Worm (Caenorhabditis elegans) whole organism, late embryonic: ENCODE results near the gene C50F4.8.

Experiments used
- C08G9.2 ChIP-seq: sonication (generic microtip); optimal IDR thresholded peaks from 2 replicates; lab custom pipeline; 2016; ENCODE audit warnings: mild to moderate bottlenecking, missing genetic modification characterization, moderate library complexity, missing compliant biosample characterization
- F13H6.1 ChIP-seq: sonication (generic microtip); optimal IDR thresholded peaks from 2 replicates; lab custom pipeline; 2016; ENCODE audit warnings: missing genetic modification characterization, missing compliant biosample characterization
- K02D7.2 ChIP-seq: sonication (generic microtip); optimal IDR thresholded peaks from 2 replicates; lab custom pipeline; 2017; ENCODE audit warnings: mild to moderate bottlenecking, missing genetic modification characterization, missing compliant biosample characterization
- K09A11.1 ChIP-seq: sonication (generic microtip); optimal IDR thresholded peaks from 2 replicates; lab custom pipeline; 2017; ENCODE audit warnings: antibody characterized with exemption, mild to moderate bottlenecking, missing genetic modification characterization, missing compliant biosample characterization; ENCODE audit not compliant: insufficient read depth
- T23F11.4 ChIP-seq: fragments of 200-800 bp; sonication (Bioruptor generic); optimal IDR thresholded peaks from 2 replicates; lab custom pipeline; 2018; ENCODE audit warnings: mild to moderate bottlenecking, missing genetic modification characterization, missing compliant biosample characterization
- Y22D7AL.16 ChIP-seq: sonication (generic microtip); optimal IDR thresholded peaks from 2 replicates; lab custom pipeline; 2016; ENCODE audit warnings: missing genetic modification characterization, missing compliant biosample characterization
- ceh-18 ChIP-seq: sonication (generic microtip); optimal IDR thresholded peaks from 2 replicates; lab custom pipeline; 2016; ENCODE audit warnings: missing genetic modification characterization, missing compliant biosample characterization
- ceh-2 ChIP-seq: sonication (generic microtip); optimal IDR thresholded peaks from 2 replicates; lab custom pipeline; 2016; ENCODE audit warnings: missing genotype, missing genetic modification characterization, missing compliant biosample characterization
- ceh-22 ChIP-seq: sonication (generic microtip); optimal IDR thresholded peaks from 2 replicates; lab custom pipeline; 2017; ENCODE audit warnings: missing biosample characterization, missing genetic modification characterization
- ceh-24 ChIP-seq: sonication (generic microtip); optimal IDR thresholded peaks from 2 replicates; lab custom pipeline; 2016; ENCODE audit warnings: mild to moderate bottlenecking, missing genetic modification characterization, missing compliant biosample characterization
- ceh-31 ChIP-seq: sonication (generic microtip); optimal IDR thresholded peaks from 2 replicates; lab custom pipeline; 2016; ENCODE audit warnings: missing genetic modification characterization, missing compliant biosample characterization
- ceh-45 ChIP-seq: fragments of 200-800 bp; sonication (Bioruptor generic); IDR thresholded peaks from 2 replicates; pipeline ENCODE4 v1.3.6; 2022; ENCODE audit warnings: missing genetic modification reagents, missing genetic modification characterization, missing compliant biosample characterization
- ceh-48 ChIP-seq: sonication (generic microtip); optimal IDR thresholded peaks from 2 replicates; lab custom pipeline; 2016; ENCODE audit warnings: missing genetic modification characterization, inconsistent platforms, missing compliant biosample characterization
- che-1 ChIP-seq: sonication (generic microtip); optimal IDR thresholded peaks from 2 replicates; lab custom pipeline; 2016; ENCODE audit warnings: mild to moderate bottlenecking, missing genetic modification characterization, missing compliant biosample characterization
- dmd-4 ChIP-seq: sonication (generic microtip); optimal IDR thresholded peaks from 2 replicates; lab custom pipeline; 2016; ENCODE audit warnings: borderline replicate concordance, missing genetic modification characterization, missing compliant biosample characterization
- dve-1 ChIP-seq: sonication (generic microtip); optimal IDR thresholded peaks from 2 replicates; lab custom pipeline; 2017; ENCODE audit warnings: antibody characterized with exemption, mild to moderate bottlenecking, missing genetic modification characterization, missing compliant biosample characterization
- elt-2 ChIP-seq: sonication (generic microtip); optimal IDR thresholded peaks from 2 replicates; lab custom pipeline; 2016; ENCODE audit warnings: missing genetic modification reagents, missing genetic modification characterization, missing compliant biosample characterization
- elt-4 ChIP-seq: sonication (generic microtip); optimal IDR thresholded peaks from 2 replicates; lab custom pipeline; 2016; ENCODE audit warnings: missing genetic modification characterization, missing compliant biosample characterization
- ets-4 ChIP-seq: sonication (generic microtip); optimal IDR thresholded peaks from 2 replicates; lab custom pipeline; 2016; ENCODE audit warnings: missing genetic modification characterization, missing compliant biosample characterization
- eyg-1 ChIP-seq: sonication (generic microtip); optimal IDR thresholded peaks from 2 replicates; lab custom pipeline; 2016; ENCODE audit warnings: missing genotype, missing genetic modification characterization, missing compliant biosample characterization
- fkh-10 ChIP-seq: fragments of 150-350 bp; optimal IDR thresholded peaks from 2 replicates; lab custom pipeline; 2014; ENCODE audit warnings: missing biosample characterization, missing genetic modification reagents, missing genetic modification characterization
- fkh-6 ChIP-seq: sonication (generic microtip); optimal IDR thresholded peaks from 2 replicates; lab custom pipeline; 2016; ENCODE audit warnings: missing genetic modification characterization, missing compliant biosample characterization
- hlh-13 ChIP-seq: fragments of 200-800 bp; sonication (Bioruptor generic); optimal IDR thresholded peaks from 2 replicates; lab custom pipeline; 2018; ENCODE audit warnings: mild to moderate bottlenecking, missing genetic modification characterization, missing compliant biosample characterization
- hlh-30 ChIP-seq: sonication (generic microtip); optimal IDR thresholded peaks from 2 replicates; lab custom pipeline; 2017; ENCODE audit warnings: antibody characterized with exemption, missing genetic modification characterization, missing compliant biosample characterization; ENCODE audit not compliant: insufficient read depth
- hlh-6 ChIP-seq: sonication (generic microtip); optimal IDR thresholded peaks from 2 replicates; lab custom pipeline; 2016; ENCODE audit warnings: missing genotype, missing genetic modification characterization, missing compliant biosample characterization
- hlh-8 ChIP-seq: sonication (generic microtip); optimal IDR thresholded peaks from 2 replicates; lab custom pipeline; 2016; ENCODE audit warnings: missing genotype, missing genetic modification characterization, missing compliant biosample characterization
- mec-3 ChIP-seq: sonication (generic microtip); optimal IDR thresholded peaks from 2 replicates; lab custom pipeline; 2016; ENCODE audit warnings: borderline replicate concordance, missing genetic modification characterization, missing compliant biosample characterization
- nfya-1 ChIP-seq: sonication (generic microtip); optimal IDR thresholded peaks from 2 replicates; lab custom pipeline; 2017; ENCODE audit warnings: missing genetic modification characterization, mild to moderate bottlenecking, missing compliant biosample characterization, antibody characterized with exemption, moderate library complexity
- nhr-11 ChIP-seq: fragments of 150-350 bp; optimal IDR thresholded peaks from 2 replicates; lab custom pipeline; 2014; ENCODE audit warnings: missing biosample characterization, missing genetic modification characterization
- pag-3 ChIP-seq: sonication (generic microtip); optimal IDR thresholded peaks from 2 replicates; lab custom pipeline; 2016; ENCODE audit warnings: missing compliant biosample characterization, missing genetic modification characterization, borderline replicate concordance
- pax-1 ChIP-seq: fragments of 150-350 bp; optimal IDR thresholded peaks from 2 replicates; lab custom pipeline; 2014; ENCODE audit warnings: missing biosample characterization, missing genetic modification characterization
- pha-2 ChIP-seq: sonication (generic microtip); optimal IDR thresholded peaks from 2 replicates; lab custom pipeline; 2017; ENCODE audit warnings: mild to moderate bottlenecking, missing genetic modification characterization, missing compliant biosample characterization
- pha-4 ChIP-seq: fragments of 150-350 bp; optimal IDR thresholded peaks from 2 replicates; lab custom pipeline; 2018; ENCODE audit warnings: missing biosample characterization, missing genetic modification reagents, missing genetic modification characterization
- pros-1 ChIP-seq: fragments of 150-350 bp; optimal IDR thresholded peaks from 2 replicates; lab custom pipeline; 2014; ENCODE audit warnings: missing biosample characterization, missing genetic modification reagents, missing genetic modification characterization
- ref-2 ChIP-seq: sonication (generic microtip); optimal IDR thresholded peaks from 2 replicates; lab custom pipeline; 2016; ENCODE audit warnings: missing genetic modification characterization, missing compliant biosample characterization
- rnt-1 ChIP-seq: sonication (generic microtip); optimal IDR thresholded peaks from 2 replicates; lab custom pipeline; 2016; ENCODE audit warnings: missing genetic modification characterization, missing compliant biosample characterization
- sox-2 ChIP-seq: fragments of 200-800 bp; sonication (Bioruptor generic); IDR thresholded peaks from 2 replicates; pipeline ENCODE4 v1.3.6; 2022; ENCODE audit warnings: missing genetic modification reagents, missing genetic modification characterization, missing compliant biosample characterization
- sox-4 ChIP-seq: sonication (generic microtip); optimal IDR thresholded peaks from 2 replicates; lab custom pipeline; 2017; ENCODE audit warnings: mild to moderate bottlenecking, missing genetic modification characterization, inconsistent platforms, missing compliant biosample characterization
- syd-9 ChIP-seq: sonication (generic microtip); optimal IDR thresholded peaks from 2 replicates; lab custom pipeline; 2016; ENCODE audit warnings: mild to moderate bottlenecking, missing genetic modification characterization, moderate library complexity, missing compliant biosample characterization
- tbx-7 ChIP-seq: sonication (generic microtip); optimal IDR thresholded peaks from 2 replicates; lab custom pipeline; 2016; ENCODE audit warnings: missing genotype, missing genetic modification characterization, missing compliant biosample characterization
- ttx-3 ChIP-seq: sonication (generic microtip); optimal IDR thresholded peaks from 2 replicates; lab custom pipeline; 2016; ENCODE audit warnings: missing genetic modification reagents, missing genetic modification characterization, missing compliant biosample characterization
- unc-86 ChIP-seq: sonication (generic microtip); optimal IDR thresholded peaks from 2 replicates; lab custom pipeline; 2016; ENCODE audit warnings: missing genetic modification characterization, missing compliant biosample characterization
- zip-5 ChIP-seq: sonication (generic microtip); optimal IDR thresholded peaks from 2 replicates; lab custom pipeline; 2016; ENCODE audit warnings: missing genetic modification characterization, missing compliant biosample characterization
- ztf-16 ChIP-seq: sonication (generic microtip); optimal IDR thresholded peaks from 2 replicates; lab custom pipeline; 2017; ENCODE audit warnings: missing genetic modification characterization, missing compliant biosample characterization

Gene C50F4.8

DNA sequence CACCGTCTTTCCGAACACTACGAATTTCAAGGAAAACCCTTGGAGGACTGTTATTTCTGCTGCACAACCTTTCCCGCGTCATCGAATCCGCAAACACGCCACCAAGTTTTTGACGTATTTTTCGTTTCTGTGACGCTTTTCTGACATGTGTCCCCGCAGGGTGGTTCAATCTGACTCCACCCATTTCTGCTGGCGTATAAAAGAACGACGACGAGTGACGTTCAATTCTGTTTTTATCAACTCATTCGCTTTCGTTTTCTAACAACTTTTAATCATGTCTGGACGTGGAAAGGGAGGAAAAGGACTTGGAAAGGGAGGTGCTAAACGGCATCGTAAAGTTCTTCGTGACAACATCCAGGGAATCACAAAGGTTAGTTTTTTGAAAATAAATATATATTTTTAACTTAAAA lies 28.2 kb upstream of the C50F4.8 start, which contains the start of gene his-37 (continued):
- TF ChIP-seq ceh-45: no peak
- TF ChIP-seq ets-4 (tag; lab: Kevin White, UChicago): peak; percentile 86
- peak; percentile 38 for TF ChIP-seq T23F11.4
- TF ChIP-seq ttx-3: peak; percentile 38
- peak; percentile 25 for TF ChIP-seq tbx-7 (tag; lab: Kevin White, UChicago)
- TF ChIP-seq mec-3 (tag; lab: Kevin White, UChicago): no peak
- TF ChIP-seq fkh-10 (GFP tag; lab: Kevin White, UChicago): peak; percentile 50
- no peak for TF ChIP-seq Y22D7AL.16
- peak; percentile 11 for TF ChIP-seq dmd-4 (tag; lab: Kevin White, UChicago)
- peak; percentile 85 for TF ChIP-seq nhr-11
- no peak for TF ChIP-seq fkh-6 (tag; lab: Kevin White, UChicago)
- no peak for TF ChIP-seq che-1 (tag; lab: Kevin White, UChicago)
- TF ChIP-seq ceh-2 (tag; lab: Kevin White, UChicago): peak; percentile 52
- no peak for TF ChIP-seq hlh-13 (GFP tag; lab: Kevin White, UChicago)
- TF ChIP-seq ztf-16: peak; percentile 72
- peak; percentile 60 for TF ChIP-seq unc-86
- TF ChIP-seq syd-9 (tag; lab: Kevin White, UChicago): peak; percentile 57
- no peak for TF ChIP-seq pha-4 (tag; lab: Kevin White, UChicago)
- TF ChIP-seq zip-5: no peak
- no peak for TF ChIP-seq K02D7.2
- peak; percentile 83 for TF ChIP-seq elt-2 (tag; lab: Kevin White, UChicago)
- TF ChIP-seq elt-4 (tag; lab: Kevin White, UChicago): no peak
- no peak for TF ChIP-seq sox-2
- TF ChIP-seq sox-4 (tag; lab: Kevin White, UChicago): no peak
- TF ChIP-seq pha-2 (tag; lab: Kevin White, UChicago): peak; percentile 12

DNA sequence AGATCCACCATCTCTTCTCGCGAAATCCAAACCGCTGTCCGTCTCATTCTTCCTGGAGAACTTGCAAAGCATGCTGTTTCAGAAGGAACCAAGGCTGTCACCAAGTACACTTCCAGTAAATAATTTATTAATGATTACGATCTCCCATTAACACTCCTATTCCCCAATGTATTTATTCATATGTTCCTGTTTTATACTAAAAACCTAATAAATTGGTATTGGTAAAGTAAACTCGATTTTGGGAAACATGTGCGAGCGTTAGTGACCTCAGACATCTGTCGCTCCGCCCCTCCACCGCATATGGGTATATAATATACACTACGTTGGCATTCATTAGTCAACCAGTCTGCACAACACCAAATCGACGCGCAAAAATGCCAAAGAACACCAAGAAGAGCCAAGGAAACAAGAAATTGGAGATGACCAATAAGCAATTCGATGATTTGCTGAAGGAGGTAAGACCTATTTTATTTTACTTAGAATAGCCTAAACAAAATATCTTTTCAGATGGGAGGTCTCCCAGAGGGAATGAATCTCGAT lies 27.5 kb upstream of the C50F4.8 start, which contains the start of gene C50F4.6:
Gene C50F4.6, plus strand, starts transcription at position 51 of the 540 bp plus-strand sequence.
- peak; percentile 22 for TF ChIP-seq nfya-1 (tag; lab: Kevin White, UChicago)
- no peak for TF ChIP-seq F13H6.1 (tag; lab: Kevin White, UChicago)

DNA sequence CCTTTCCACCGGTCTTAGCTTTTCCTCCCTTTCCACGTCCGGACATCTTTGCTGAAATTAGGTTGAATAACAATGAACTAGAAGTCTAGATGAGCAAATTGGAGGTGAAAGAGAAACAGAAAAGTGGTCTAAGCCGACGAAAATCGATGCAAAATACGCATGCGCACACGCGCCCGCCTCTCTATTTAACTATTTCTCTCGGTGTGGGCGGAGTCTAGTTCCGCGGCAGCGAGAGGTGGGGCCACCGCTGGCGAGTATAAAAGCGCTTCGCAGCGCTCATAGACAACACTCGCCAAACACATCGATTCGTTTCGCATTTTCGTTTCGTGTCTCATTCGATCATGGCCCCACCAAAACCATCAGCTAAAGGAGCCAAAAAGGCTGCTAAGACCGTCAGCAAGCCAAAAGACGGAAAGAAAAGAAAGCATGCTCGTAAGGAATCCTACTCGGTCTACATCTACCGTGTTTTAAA lies 26.6 kb upstream of the C50F4.8 start, which contains the start of the genes his-35 and his-41:
Gene his-35, minus strand, starts transcription at position 51 of the 472 bp plus-strand sequence.
Gene his-41, plus strand, starts transcription at position 299 of the 472 bp plus-strand sequence.
- TF ChIP-seq hlh-30 (tag; lab: Kevin White, UChicago) (no peak), dve-1 (tag; lab: Kevin White, UChicago) (peak; percentile 6), nfya-1 (tag; lab: Kevin White, UChicago) (peak; percentile 39), rnt-1 (tag; lab: Kevin White, UChicago) (peak; percentile 11), nhr-11 (no peak), dmd-4 (tag; lab: Kevin White, UChicago) (no peak), ceh-48 (tag; lab: Kevin White, UChicago) (peak; percentile 56), ceh-31 (tag; lab: Kevin White, UChicago) (peak; percentile 11)
- TF ChIP-seq, all 69 proteins: peak for 5

DNA sequence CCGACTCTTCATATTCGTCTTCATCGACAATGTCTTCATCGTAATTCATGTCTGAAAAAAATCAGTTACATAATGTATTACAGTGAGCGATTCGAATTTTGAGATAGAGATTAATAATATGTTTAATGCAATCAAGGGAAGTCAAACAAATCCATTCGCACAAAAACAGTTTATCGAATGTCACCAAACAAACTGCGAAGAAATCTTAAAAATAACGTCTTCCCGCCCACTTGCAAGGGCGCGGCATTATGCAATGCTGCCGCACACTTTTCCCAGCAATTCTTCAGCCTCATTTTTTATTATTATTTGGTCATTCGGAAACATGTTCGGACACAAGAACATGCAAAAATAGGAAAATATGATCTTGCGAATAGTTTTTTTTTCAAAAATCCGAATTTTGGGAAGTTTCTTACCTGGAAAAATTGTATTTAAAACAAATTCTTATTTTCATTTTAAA lies 25.5 kb upstream of the C50F4.8 start, which contains the start of gene mdf-1:
Gene mdf-1, minus strand, starts transcription at position 51 of the 457 bp plus-strand sequence.
- TF ChIP-seq C08G9.2: no peak
- no peak for TF ChIP-seq pha-2 (tag; lab: Kevin White, UChicago)
- TF ChIP-seq K09A11.1: peak; percentile 62
- TF ChIP-seq ttx-3: no peak
- peak; percentile 21 for TF ChIP-seq pax-1 (tag; lab: Kevin White, UChicago)
- TF ChIP-seq ztf-16: no peak
- TF ChIP-seq hlh-8 (tag; lab: Kevin White, UChicago): no peak
- no peak for TF ChIP-seq pag-3 (tag; lab: Kevin White, UChicago)
- peak; percentile 31 for TF ChIP-seq ceh-18
- TF ChIP-seq hlh-6 (tag; lab: Kevin White, UChicago): no peak
- TF ChIP-seq zip-5: no peak
- TF ChIP-seq unc-86: peak; percentile 25
- TF ChIP-seq fkh-6 (tag; lab: Kevin White, UChicago): no peak
- no peak for TF ChIP-seq nhr-11
- no peak for TF ChIP-seq ceh-22 (tag; lab: Kevin White, UChicago)
- TF ChIP-seq ceh-24 (tag; lab: Kevin White, UChicago): no peak
- no peak for TF ChIP-seq pha-4 (tag; lab: Kevin White, UChicago)
- no peak for TF ChIP-seq eyg-1
- TF ChIP-seq hlh-13 (GFP tag; lab: Kevin White, UChicago): no peak
- no peak for TF ChIP-seq dve-1 (tag; lab: Kevin White, UChicago)
- TF ChIP-seq pros-1 (tag; lab: Kevin White, UChicago): no peak
- no peak for TF ChIP-seq rnt-1 (tag; lab: Kevin White, UChicago)
- TF ChIP-seq ceh-48 (tag; lab: Kevin White, UChicago): no peak
- TF ChIP-seq ref-2 (tag; lab: Kevin White, UChicago): peak; percentile 7
